Fruit fly (Drosophila melanogaster) whole organism, embryonic: Measurements from ENCODE around the gene tra.

ENCODE experiments used
- ATbp ChIP-seq: fragments of 200-800 bp; sonication (Bioruptor generic); optimal IDR thresholded peaks from 2 replicates; lab custom pipeline; 2017; ENCODE audit warnings: missing biosample characterization, mild to moderate bottlenecking, missing genetic modification characterization, missing genetic modification reagents
- B-H1 ChIP-seq: fragments of 200-800 bp; sonication (Bioruptor generic); IDR thresholded peaks from 3 replicates; pipeline ENCODE4 v1.3.6; 2022; ENCODE audit warnings: missing biosample characterization, missing genetic modification characterization
- CG10267 ChIP-seq: fragments of 200-800 bp; sonication (Bioruptor generic); optimal IDR thresholded peaks from 2 replicates; lab custom pipeline; 2018; ENCODE audit warnings: missing biosample characterization, mild to moderate bottlenecking, missing genetic modification characterization, moderate library complexity
- CG10543 ChIP-seq: fragments of 200-800 bp; sonication (Bioruptor generic); optimal IDR thresholded peaks from 3 replicates; lab custom pipeline; 2017; ENCODE audit warnings: missing biosample characterization, mild to moderate bottlenecking, missing genetic modification characterization, moderate library complexity
- CG10565 ChIP-seq: fragments of 200-800 bp; sonication (Bioruptor generic); optimal IDR thresholded peaks from 3 replicates; lab custom pipeline; 2016; ENCODE audit warnings: missing biosample characterization, mild to moderate bottlenecking, missing genetic modification characterization
- CG12155 ChIP-seq: fragments of 200-800 bp; sonication (Bioruptor generic); optimal IDR thresholded peaks from 3 replicates; lab custom pipeline; 2016; ENCODE audit warnings: missing biosample characterization, missing genetic modification characterization
- CG12744 ChIP-seq: fragments of 200-800 bp; sonication (Bioruptor generic); optimal IDR thresholded peaks from 2 replicates; lab custom pipeline; 2016; ENCODE audit warnings: missing biosample characterization, missing genetic modification characterization
- CG14860 ChIP-seq: fragments of 200-800 bp; sonication (Bioruptor generic); IDR thresholded peaks from 3 replicates; pipeline ENCODE4 v1.3.6; 2022; ENCODE audit warnings: missing biosample characterization, missing genetic modification characterization; ENCODE audit not compliant: partially characterized antibody
- CG2678 ChIP-seq: fragments of 200-800 bp; sonication (Bioruptor generic); optimal IDR thresholded peaks from 3 replicates; lab custom pipeline; 2019; ENCODE audit warnings: missing biosample characterization, mild to moderate bottlenecking, missing genetic modification characterization, moderate library complexity
- CG2875 ChIP-seq: fragments of 200-800 bp; sonication (Bioruptor generic); optimal IDR thresholded peaks from 2 replicates; lab custom pipeline; 2017; ENCODE audit warnings: missing biosample characterization, mild to moderate bottlenecking, missing genetic modification characterization, missing genetic modification reagents
- CG31365 ChIP-seq: fragments of 200-800 bp; sonication (Bioruptor generic); optimal IDR thresholded peaks from 2 replicates; lab custom pipeline; 2018; ENCODE audit warnings: missing biosample characterization, mild to moderate bottlenecking, missing genetic modification characterization
- CG34224 ChIP-seq: fragments of 200-800 bp; sonication (Bioruptor generic); IDR thresholded peaks from 3 replicates; pipeline ENCODE4 v1.3.6; 2022; ENCODE audit warnings: missing biosample characterization, missing genetic modification characterization; ENCODE audit not compliant: partially characterized antibody
- CG3847 ChIP-seq: fragments of 200-800 bp; sonication (Bioruptor generic); IDR thresholded peaks from 2 replicates; pipeline ENCODE4 v1.3.6; 2022; ENCODE audit warnings: missing biosample characterization, missing genetic modification characterization
- CG6254 ChIP-seq: fragments of 200-800 bp; sonication (Bioruptor generic); optimal IDR thresholded peaks from 3 replicates; lab custom pipeline; 2017; ENCODE audit warnings: mild to moderate bottlenecking, missing biosample characterization, missing genetic modification reagents, missing genetic modification characterization
- CG8089 ChIP-seq: fragments of 200-800 bp; sonication (Bioruptor generic); optimal IDR thresholded peaks from 3 replicates; lab custom pipeline; 2016; ENCODE audit warnings: missing biosample characterization, missing genetic modification characterization
- CG8290 ChIP-seq, 3 experiments: fragments of 200-800 bp; sonication (Bioruptor generic); optimal IDR thresholded peaks; 2 replicates each; lab custom pipeline; 2016 to 2019; ENCODE audit warnings: missing biosample characterization in 3 of 3, missing genetic modification characterization in 3 of 3, mild to moderate bottlenecking in 2 of 3, moderate library complexity in 1 of 3
- CG9817 ChIP-seq: fragments of 200-800 bp; sonication (Bioruptor generic); optimal IDR thresholded peaks from 2 replicates; lab custom pipeline; 2018; ENCODE audit warnings: missing biosample characterization, mild to moderate bottlenecking, missing genetic modification characterization, moderate library complexity
- CkIIα-i1 ChIP-seq: fragments of 200-800 bp; sonication (Bioruptor generic); IDR thresholded peaks from 2 replicates; pipeline ENCODE4 v1.3.6; 2022; ENCODE audit warnings: missing biosample characterization, missing genetic modification characterization
- D19B ChIP-seq: fragments of 200-800 bp; sonication (Bioruptor generic); optimal IDR thresholded peaks from 2 replicates; lab custom pipeline; 2017; ENCODE audit warnings: missing biosample characterization, mild to moderate bottlenecking, missing genetic modification characterization
- Dip3 ChIP-seq: fragments of 200-800 bp; sonication (Bioruptor generic); optimal IDR thresholded peaks from 3 replicates; lab custom pipeline; 2016; ENCODE audit warnings: missing biosample characterization, missing genetic modification characterization
- Doc2 ChIP-seq: fragments of 200-800 bp; sonication (Bioruptor generic); IDR thresholded peaks from 2 replicates; pipeline ENCODE4 v1.3.6; 2022; ENCODE audit warnings: missing biosample characterization, missing genetic modification characterization
- HLHmδ ChIP-seq: fragments of 200-800 bp; sonication (Bioruptor generic); optimal IDR thresholded peaks from 2 replicates; lab custom pipeline; 2018; ENCODE audit warnings: missing biosample characterization, mild to moderate bottlenecking, missing genetic modification characterization, moderate library complexity
- Hr39 ChIP-seq: fragments of >200 bp; optimal IDR thresholded peaks from 2 replicates; lab custom pipeline; 2017
- Lpt ChIP-seq: fragments of >200 bp; optimal IDR thresholded peaks from 2 replicates; lab custom pipeline; 2018; ENCODE audit warnings: missing biosample characterization, missing genetic modification characterization
- MTF-1 ChIP-seq: fragments of 200-800 bp; sonication (Bioruptor generic); optimal IDR thresholded peaks from 2 replicates; lab custom pipeline; 2018; ENCODE audit warnings: missing biosample characterization, mild to moderate bottlenecking, missing genetic modification characterization, borderline replicate concordance
- Mad ChIP-seq: fragments of 200-800 bp; sonication (Bioruptor generic); optimal IDR thresholded peaks from 2 replicates; lab custom pipeline; 2016; ENCODE audit warnings: missing biosample characterization, missing genetic modification characterization
- Pdp1 ChIP-seq, 2 experiments: fragments of 200-800 bp; sonication (Bioruptor generic); optimal IDR thresholded peaks; 3 replicates each; lab custom pipeline; 2016; ENCODE audit warnings: missing biosample characterization in 2 of 2, missing genetic modification characterization in 2 of 2, mild to moderate bottlenecking in 1 of 2, moderate library complexity in 1 of 2
- Sin3A ChIP-seq: fragments of >200 bp; optimal IDR thresholded peaks from 2 replicates; lab custom pipeline; 2018
- Sox102F ChIP-seq: fragments of 200-800 bp; sonication (Bioruptor generic); optimal IDR thresholded peaks from 2 replicates; lab custom pipeline; 2018; ENCODE audit warnings: missing biosample characterization, mild to moderate bottlenecking, missing genetic modification characterization, moderate library complexity
- Sry-δ ChIP-seq: fragments of 200-800 bp; sonication (Bioruptor generic); optimal IDR thresholded peaks from 2 replicates; lab custom pipeline; 2016; ENCODE audit warnings: missing biosample characterization, missing genetic modification characterization
- Tbp ChIP-seq: fragments of >200 bp; optimal IDR thresholded peaks from 2 replicates; lab custom pipeline; 2018; ENCODE audit warnings: missing biosample characterization, missing genetic modification characterization
- Usf ChIP-seq: fragments of 200-800 bp; sonication (Bioruptor generic); optimal IDR thresholded peaks from 2 replicates; lab custom pipeline; 2017; ENCODE audit warnings: missing genotype, missing biosample characterization, missing genetic modification characterization
- corto ChIP-seq: fragments of 200-800 bp; sonication (Bioruptor generic); optimal IDR thresholded peaks from 2 replicates; lab custom pipeline; 2016; ENCODE audit warnings: missing biosample characterization, mild to moderate bottlenecking, missing genetic modification characterization, moderate library complexity
- crol ChIP-seq: fragments of 200-800 bp; sonication (Bioruptor generic); IDR thresholded peaks from 2 replicates; pipeline ENCODE4 v1.3.6; 2022; ENCODE audit warnings: missing biosample characterization, missing genetic modification characterization
- dpn ChIP-seq, 2 experiments: fragments of 200-800 bp; sonication (Bioruptor generic); optimal IDR thresholded peaks; 3 replicates each; lab custom pipeline; 2016; ENCODE audit warnings: missing biosample characterization in 2 of 2, missing genetic modification characterization in 2 of 2
- dysf ChIP-seq: fragments of 200-800 bp; sonication (Bioruptor generic); IDR thresholded peaks from 3 replicates; pipeline ENCODE4 v1.3.6; 2022; ENCODE audit warnings: missing biosample characterization, missing genetic modification characterization
- emc ChIP-seq: fragments of 200-800 bp; sonication (Bioruptor generic); optimal IDR thresholded peaks from 2 replicates; lab custom pipeline; 2016; ENCODE audit warnings: missing biosample characterization, missing genetic modification characterization
- en ChIP-seq: fragments of 200-800 bp; sonication (Bioruptor generic); optimal IDR thresholded peaks from 2 replicates; lab custom pipeline; 2016; ENCODE audit warnings: missing biosample characterization, missing genetic modification characterization
- fd96Cb ChIP-seq: fragments of 200-800 bp; sonication (Bioruptor generic); optimal IDR thresholded peaks from 2 replicates; lab custom pipeline; 2018; ENCODE audit warnings: missing biosample characterization, mild to moderate bottlenecking, missing genetic modification characterization, moderate library complexity
- fru ChIP-seq: fragments of >200 bp; optimal IDR thresholded peaks from 2 replicates; lab custom pipeline; 2017
- ham ChIP-seq: fragments of 200-800 bp; sonication (Bioruptor generic); IDR thresholded peaks from 2 replicates; pipeline ENCODE4 v1.3.6; 2022; ENCODE audit warnings: missing biosample characterization, missing genetic modification characterization
- jigr1 ChIP-seq: fragments of 200-800 bp; sonication (Bioruptor generic); IDR thresholded peaks from 3 replicates; pipeline ENCODE4 v1.3.6; 2022; ENCODE audit warnings: missing biosample characterization, missing genetic modification characterization
- klu ChIP-seq: fragments of 200-800 bp; sonication (Bioruptor generic); IDR thresholded peaks from 2 replicates; pipeline ENCODE4 v1.3.6; 2022; ENCODE audit warnings: missing biosample characterization, missing genetic modification characterization
- odd ChIP-seq: fragments of 200-800 bp; sonication (Bioruptor generic); optimal IDR thresholded peaks from 2 replicates; lab custom pipeline; 2017; ENCODE audit warnings: missing biosample characterization, mild to moderate bottlenecking, missing genetic modification characterization
- prd ChIP-seq, 3 experiments: fragments of >200 bp in 2 of 3; fragments of 200-800 bp in 1 of 3; sonication (Bioruptor generic) in 1 of 3; optimal IDR thresholded peaks in 2 of 3; IDR thresholded peaks in 1 of 3; 2 replicates in 2 of 3; 3 replicates in 1 of 3; pipeline versions ENCODE4 v1.3.6 to Lab custom; 2017 to 2022; ENCODE audit warnings: missing biosample characterization in 1 of 3, missing genetic modification characterization in 1 of 3
- rib ChIP-seq: fragments of 200-800 bp; sonication (Bioruptor generic); IDR thresholded peaks from 2 replicates; pipeline ENCODE4 v1.3.6; 2022; ENCODE audit warnings: missing biosample characterization, missing genetic modification characterization
- scrt ChIP-seq: fragments of 200-800 bp; sonication (Bioruptor generic); optimal IDR thresholded peaks from 2 replicates; lab custom pipeline; 2018; ENCODE audit warnings: missing biosample characterization, mild to moderate bottlenecking, missing genetic modification characterization, moderate library complexity
- sens-2 ChIP-seq: fragments of 200-800 bp; sonication (Bioruptor generic); IDR thresholded peaks from 2 replicates; pipeline ENCODE4 v1.3.6; 2022; ENCODE audit warnings: missing biosample characterization, missing genetic modification characterization
- slp2 ChIP-seq: fragments of 200-800 bp; sonication (Bioruptor generic); optimal IDR thresholded peaks from 2 replicates; lab custom pipeline; 2016; ENCODE audit warnings: missing biosample characterization, missing genetic modification characterization
- trh ChIP-seq: fragments of 200-800 bp; sonication (Bioruptor generic); optimal IDR thresholded peaks from 2 replicates; lab custom pipeline; 2016; ENCODE audit warnings: missing biosample characterization, missing genetic modification characterization

The tra gene

dm6 chr3L:16587994-16588622 is 2.7 kb downstream of the tra start (continued):
- TF ChIP-seq corto (no peak), CG31365 (no peak), CG8089 (GFP tag; lab: Kevin White, UChicago) (peak; percentile 26), slp2 (GFP tag; lab: Kevin White, UChicago) (peak; percentile 24), CG3847 (GFP tag; lab: Robert Waterston, UW) (peak; percentile 79), Sry-δ (GFP tag; lab: Kevin White, UChicago) (peak; percentile 98), prd (optimal IDR thresholded peaks at IDR 0.05; lab: Kevin White, UChicago) (no peak), prd (GFP tag; IDR thresholded peaks at IDR 0.05; lab: Robert Waterston, UW) (peak; percentile 52; the same call in 2 of the 3 replicates), Sox102F (no peak), CG9817 (peak; percentile 34), dpn (GFP tag; optimal IDR thresholded peaks at IDR 0.05; lab: Kevin White, UChicago) (peak; percentile 68 to 73), en (no peak), trh (GFP tag; lab: Kevin White, UChicago) (peak; percentile 25), B-H1 (GFP tag; lab: Robert Waterston, UW) (peak; percentile 57), CG8290 (GFP tag; optimal IDR thresholded peaks at IDR 0.05; lab: Kevin White, UChicago) (peak; percentile 75), CG8290 (tag; optimal IDR thresholded peaks at IDR 0.05; lab: Kevin White, UChicago) (peak; percentile 77 to 79), Pdp1 (GFP tag; optimal IDR thresholded peaks at IDR 0.05; lab: Kevin White, UChicago) (peak; percentile 57 to 58), CG2678 (tag; lab: Kevin White, UChicago) (peak; percentile 70), ATbp (GFP tag; lab: Kevin White, UChicago) (no peak), Doc2 (GFP tag; lab: Robert Waterston, UW) (no peak), Dip3 (peak; percentile 49), CG12155 (GFP tag; lab: Kevin White, UChicago) (peak; percentile 9), dysf (GFP tag; lab: Robert Waterston, UW) (peak; percentile 62; the same call in 1 of the 3 replicates), CG34224 (GFP tag; lab: Robert Waterston, UW) (peak; percentile 93), Mad (peak; percentile 64), rib (GFP tag; lab: Robert Waterston, UW) (no peak), fd96Cb (peak; percentile 22), CG6254 (GFP tag; lab: Kevin White, UChicago) (no peak), sens-2 (GFP tag; lab: Robert Waterston, UW) (no peak), Sin3A (lab: Kevin White, UChicago) (peak; percentile 100), Hr39 (lab: Kevin White, UChicago) (no peak), Lpt (GFP tag; lab: Kevin White, UChicago) (no peak), klu (peak; percentile 100), Tbp (GFP tag; lab: Kevin White, UChicago) (no peak), Usf (GFP tag; lab: Kevin White, UChicago) (no peak), scrt (GFP tag; lab: Kevin White, UChicago) (no peak), CG2875 (GFP tag; lab: Kevin White, UChicago) (no peak), HLHmδ (peak; percentile 37), MTF-1 (GFP tag; lab: Kevin White, UChicago) (no peak), CG10267 (tag; lab: Kevin White, UChicago) (peak; percentile 53), D19B (GFP tag; lab: Kevin White, UChicago) (peak; percentile 47), fru (no peak), CG10565 (GFP tag; lab: Kevin White, UChicago) (no peak), ham (GFP tag; lab: Robert Waterston, UW) (no peak), jigr1 (GFP tag; lab: Robert Waterston, UW) (no peak), emc (GFP tag; lab: Kevin White, UChicago) (peak; percentile 44), crol (GFP tag; lab: Robert Waterston, UW) (no peak), CkIIα-i1 (GFP tag; lab: Robert Waterston, UW) (no peak), odd (GFP tag; lab: Kevin White, UChicago) (no peak), CG10543 (GFP tag; lab: Kevin White, UChicago) (peak; percentile 57), CG14860 (peak; percentile 91), CG12744 (peak; percentile 9)
